Fruit fly (Drosophila melanogaster): ENCODE results near the gene aus.
A peak's percentile ranks its signal among the peaks of the same experiment; 100 is the strongest.

aus gene

dm6 chr3R:21273427-21274038, 75.9 kb downstream of the aus start, which contains the start of gene CG3308 (continued):
- TF ChIP-seq CG4360 (GFP tag; IDR thresholded peaks at IDR 0.05) (no peak), Asciz (GFP tag; optimal IDR thresholded peaks at IDR 0.05) (no peak), trem (tag; optimal IDR thresholded peaks at IDR 0.05) (peak; percentile 90), nmo (GFP tag; optimal IDR thresholded peaks at IDR 0.05) (peak; percentile 37), mld (GFP tag; IDR thresholded peaks at IDR 0.05; ENCODE audit: partially characterized antibody) (peak; percentile 76; the same call in 2 of the 3 replicates), ato (GFP tag; IDR thresholded peaks at IDR 0.05; ENCODE audit: partially characterized antibody) (peak; percentile 69; the same call in 1 of the 2 replicates), peb (GFP tag; IDR thresholded peaks at IDR 0.05) (0 out of 2 replicates have a peak, but pooled peaks have one; percentile 8), CG4854 (GFP tag; optimal IDR thresholded peaks at IDR 0.05) (peak; percentile 28), caup (GFP tag; optimal IDR thresholded peaks at IDR 0.05; ENCODE audit: severe bottlenecking) (peak; percentile 76), CG17361 (GFP tag; IDR thresholded peaks at IDR 0.05) (peak; percentile 46; the same call in 1 of the 3 replicates), CG13624 (GFP tag; optimal IDR thresholded peaks at IDR 0.05) (peak; percentile 70), dmrt99B (tag; optimal IDR thresholded peaks at IDR 0.05) (no peak), ind (GFP tag; optimal IDR thresholded peaks at IDR 0.05) (peak; percentile 38), ssp (GFP tag; IDR thresholded peaks at IDR 0.05) (0 out of 2 replicates have a peak, but pooled peaks have one; percentile 14), hkb (optimal IDR thresholded peaks at IDR 0.05) (no peak), hkb (GFP tag; IDR thresholded peaks at IDR 0.05) (peak; percentile 27; the same call in 1 of the 2 replicates), Hr39 (optimal IDR thresholded peaks at IDR 0.05) (no peak), Fer1 (GFP tag; optimal IDR thresholded peaks at IDR 0.05) (peak; percentile 56), br (optimal IDR thresholded peaks at IDR 0.05) (no peak), gro (GFP tag; optimal IDR thresholded peaks at IDR 0.05) (peak; percentile 65), Rfx (GFP tag; IDR thresholded peaks at IDR 0.05) (peak; percentile 78), Scr (GFP tag; IDR thresholded peaks at IDR 0.05; ENCODE audit: partially characterized antibody) (peak; percentile 82), kah (GFP tag; optimal IDR thresholded peaks at IDR 0.05) (no peak), CHES-1-like (GFP tag; optimal IDR thresholded peaks at IDR 0.05) (peak; percentile 22), bbx (GFP tag; IDR thresholded peaks at IDR 0.05; ENCODE audit: partially characterized antibody) (peak; percentile 90), exex (tag; optimal IDR thresholded peaks at IDR 0.05) (peak; percentile 37), CrebB (tag; optimal IDR thresholded peaks at IDR 0.05) (peak; percentile 7), al (GFP tag; IDR thresholded peaks at IDR 0.05) (0 out of 2 replicates have a peak, but pooled peaks have one; percentile 9), CG10431 (GFP tag; optimal IDR thresholded peaks at IDR 0.05) (no peak), unc-4 (GFP tag; IDR thresholded peaks at IDR 0.05; ENCODE audit: partially characterized antibody) (peak; percentile 85), onecut (GFP tag; IDR thresholded peaks at IDR 0.05) (0 out of 2 replicates have a peak, but pooled peaks have one; percentile 28), row (GFP tag; IDR thresholded peaks at IDR 0.05) (peak; percentile 20; the same call in 1 of the 3 replicates), hth (optimal IDR thresholded peaks at IDR 0.05) (no peak), Hmr (GFP tag; optimal IDR thresholded peaks at IDR 0.05) (peak; percentile 60), cwo (GFP tag; optimal IDR thresholded peaks at IDR 0.05) (no peak), CG12769 (tag; optimal IDR thresholded peaks at IDR 0.05) (peak; percentile 15), CG3995 (GFP tag; optimal IDR thresholded peaks at IDR 0.05) (peak; percentile 23), lilli (GFP tag; optimal IDR thresholded peaks at IDR 0.05) (peak; percentile 56), CG16813 (GFP tag; IDR thresholded peaks at IDR 0.05; ENCODE audit: partially characterized antibody) (peak; percentile 84), az2 (GFP tag; optimal IDR thresholded peaks at IDR 0.05) (peak; percentile 35), CG8478 (optimal IDR thresholded peaks at IDR 0.05) (no peak), Dp (GFP tag; optimal IDR thresholded peaks at IDR 0.05) (peak; percentile 97), Xrp1 (GFP tag; IDR thresholded peaks at IDR 0.05) (no peak; the same call in 1 of the 2 replicates), Stat92E (GFP tag; optimal IDR thresholded peaks at IDR 0.05) (no peak), Neu2 (GFP tag; optimal IDR thresholded peaks at IDR 0.05; ENCODE audit: borderline replicate concordance) (no peak), sug (tag; optimal IDR thresholded peaks at IDR 0.05) (peak; percentile 51), B-H1 (GFP tag; IDR thresholded peaks at IDR 0.05) (no peak), ftz-f1 (GFP tag; optimal IDR thresholded peaks at IDR 0.05) (no peak), cg (GFP tag; optimal IDR thresholded peaks at IDR 0.05) (peak; percentile 57), CG7556 (GFP tag; optimal IDR thresholded peaks at IDR 0.05) (peak; percentile 31)

All from whole organism, embryonic.